Fruit fly (Drosophila melanogaster) S2 (cell line): ENCODE measurements around the gene CG13047.

ENCODE experiments used
- CG8478 ChIP-seq: fragments of >200 bp; optimal IDR thresholded peaks from 2 replicates; lab custom pipeline; 2018
- CTCF ChIP-seq, 2 experiments: fragments of >200 bp; optimal IDR thresholded peaks; 2 replicates each; lab custom pipeline; 2018

DNA sequence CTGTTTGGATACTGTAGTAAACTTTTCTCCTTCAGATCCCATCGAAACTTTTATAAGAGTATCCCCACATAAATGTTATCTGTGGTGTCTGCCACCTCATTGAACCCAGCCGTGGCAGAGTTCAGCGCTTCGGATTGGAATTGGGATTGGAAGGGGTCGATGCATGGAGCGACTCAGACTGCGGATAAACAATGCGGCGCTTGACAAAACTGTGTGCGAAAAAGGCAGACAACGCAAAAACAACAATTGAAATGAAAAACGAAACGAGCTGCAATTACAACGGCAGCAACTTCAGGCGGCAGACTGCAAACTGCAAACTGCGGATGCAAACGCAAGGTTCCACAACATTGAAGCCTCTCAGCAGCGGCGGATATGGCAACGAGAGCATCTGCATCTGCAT, 28.8 kb upstream of the CG13047 start, which contains the start of gene CG13062:
- no peak for TF ChIP-seq CG8478 (lab: Kevin White, UChicago)
- no peak for TF ChIP-seq CTCF (optimal IDR thresholded peaks at IDR 0.05; lab: Kevin White, UChicago)
